Fruit fly (Drosophila melanogaster) whole organism, adult: ENCODE measurements around the gene CG33096.

Source experiments
- CG12768 ChIP-seq: fragments of 200-800 bp; sonication (Bioruptor generic); optimal IDR thresholded peaks from 2 replicates; lab custom pipeline; 2017; ENCODE audit warnings: missing biosample characterization, missing genetic modification characterization, mild to moderate bottlenecking, moderate library complexity, missing genetic modification reagents
- CG1620 ChIP-seq: fragments of 200-800 bp; sonication (Bioruptor generic); optimal IDR thresholded peaks from 2 replicates; lab custom pipeline; 2016; ENCODE audit warnings: missing biosample characterization, missing genetic modification characterization
- cnc ChIP-seq, 2 experiments: fragments of >200 bp; optimal IDR thresholded peaks; 2 replicates each; lab custom pipeline; 2017
- kay ChIP-seq: fragments of 200-800 bp; sonication (Bioruptor generic); peaks from one replicate; lab custom pipeline; 2016; ENCODE audit warnings: missing biosample characterization, missing genetic modification characterization, borderline replicate concordance
- toe ChIP-seq: fragments of 200-800 bp; sonication (Bioruptor generic); optimal IDR thresholded peaks from 2 replicates; lab custom pipeline; 2016; ENCODE audit warnings: missing biosample characterization, missing genetic modification characterization

DNA sequence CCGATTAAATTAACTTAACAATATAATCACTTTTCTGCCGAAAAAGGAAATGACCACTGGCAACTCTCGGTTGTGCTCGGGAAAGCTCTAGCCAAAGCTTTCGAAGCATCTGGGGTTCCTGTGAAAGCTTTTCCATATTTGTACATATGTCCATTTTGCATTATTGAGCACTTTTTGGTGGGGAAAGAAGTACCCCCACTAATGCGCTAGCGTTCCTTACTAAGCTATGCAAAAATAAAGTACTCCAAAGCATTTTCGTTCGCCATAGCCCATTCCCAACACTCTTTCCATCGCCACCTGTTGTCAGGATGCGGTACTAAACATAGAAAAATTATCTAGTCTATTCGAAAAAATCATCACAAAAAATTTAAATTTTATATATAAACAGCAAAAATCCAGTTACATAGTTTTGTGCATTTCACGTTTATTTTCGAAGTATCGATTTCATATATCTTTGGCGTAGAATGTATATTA, 15.0 kb downstream of the CG33096 start, which contains the start of gene Nepl16:
- TF ChIP-seq cnc (optimal IDR thresholded peaks at IDR 0.05; lab: Kevin White, UChicago) (no peak), CG12768 (no peak), kay (GFP tag; lab: Kevin White, UChicago) (no peak), CG1620 (no peak), toe (GFP tag; lab: Kevin White, UChicago) (no peak)
